Worm (Caenorhabditis elegans) whole organism, L4/young adult: Measurements from ENCODE around the gene deg-1.

Experiments
- dao-5 ChIP-seq: sonication (generic microtip); optimal IDR thresholded peaks from 2 replicates; lab custom pipeline; 2016; ENCODE audit warnings: missing genotype, missing genetic modification characterization, moderate library complexity, missing compliant biosample characterization
- him-1 ChIP-seq: sonication (generic microtip); optimal IDR thresholded peaks from 2 replicates; lab custom pipeline; 2016; ENCODE audit warnings: missing genotype, missing genetic modification reagents, missing genetic modification characterization, missing compliant biosample characterization

ce11 chrX:7710187-7710586 lies 42.7 kb upstream of the deg-1 start:
- TF ChIP-seq him-1 (no peak), dao-5 (tag; lab: Kevin White, UChicago) (no peak)
